Fruit fly (Drosophila melanogaster) ovary, adult (tissue): Measurements from ENCODE around the gene CG9514.

Experiments
- CG17801 ChIP-seq: fragments of 200-800 bp; optimal IDR thresholded peaks from 2 replicates; lab custom pipeline; 2019; ENCODE audit warnings: missing biosample characterization, mild to moderate bottlenecking, missing genetic modification characterization, moderate library complexity; ENCODE audit not compliant: partially characterized antibody

Gene CG9514

dm6 chrX:14896791-14897190, at the start of gene CG9514:
Gene CG9514 (minus strand): TSS chrX:14896891.
- no peak for TF ChIP-seq CG17801 (GFP tag; lab: Kevin White, UChicago)

dm6 chrX:14936250-14936649, 39.6 kb upstream of the CG9514 start:
- no peak for TF ChIP-seq CG17801 (GFP tag; lab: Kevin White, UChicago)

- no peak for TF ChIP-seq CG17801 (GFP tag; lab: Kevin White, UChicago)
Observed at dm6 chrX:14931296-14931695, 34.6 kb upstream of the CG9514 start.

- TF ChIP-seq CG17801 (GFP tag; lab: Kevin White, UChicago) = no peak
Observed at dm6 chrX:14929813-14930212, 33.1 kb upstream of the CG9514 start.

dm6 chrX:14928844-14929243, 32.2 kb upstream of the CG9514 start, which contains the start of gene CG32591:
Gene CG32591 (minus strand): TSS chrX:14928944.
- no peak for TF ChIP-seq CG17801 (GFP tag; lab: Kevin White, UChicago)

dm6 chrX:14923277-14924019, 26.8 kb upstream of the CG9514 start, which contains the start of gene CG9503:
Gene CG9503 (minus strand): TSS chrX:14923493.
- TF ChIP-seq CG17801 (GFP tag; lab: Kevin White, UChicago) = no peak

- no peak for TF ChIP-seq CG17801 (GFP tag; lab: Kevin White, UChicago)
Observed at dm6 chrX:14922396-14923276, 25.9 kb upstream of the CG9514 start.

dm6 chrX:14918750-14919247, 22.1 kb upstream of the CG9514 start, which contains the start of gene Eo:
Gene Eo (minus strand): TSS chrX:14918800.
- TF ChIP-seq CG17801 (GFP tag; lab: Kevin White, UChicago) = peak; percentile 35

- peak; percentile 60 for TF ChIP-seq CG17801 (GFP tag; lab: Kevin White, UChicago)
Observed at dm6 chrX:14913706-14914303, 17.1 kb upstream of the CG9514 start, which contains the start of gene CG12398. Gene CG12398 (minus strand): TSS chrX:14913812.

- TF ChIP-seq CG17801 (GFP tag; lab: Kevin White, UChicago) = no peak
Observed at dm6 chrX:14910464-14911349, 14.0 kb upstream of the CG9514 start, which contains the start of gene CG14406. Gene CG14406 (minus strand): TSS chrX:14910845.

dm6 chrX:14909658-14910378, 13.1 kb upstream of the CG9514 start, which contains the start of gene fiz:
Gene fiz (minus strand): TSS chrX:14909708.
- no peak for TF ChIP-seq CG17801 (GFP tag; lab: Kevin White, UChicago)

dm6 chrX:14909051-14909450, 12.4 kb upstream of the CG9514 start:
- TF ChIP-seq CG17801 (GFP tag; lab: Kevin White, UChicago) = no peak

dm6 chrX:14905499-14906044, 8.9 kb upstream of the CG9514 start, which contains the start of gene CG9512:
Gene CG9512 (minus strand): TSS chrX:14905549.
- TF ChIP-seq CG17801 (GFP tag; lab: Kevin White, UChicago) = no peak
